Worm (Caenorhabditis elegans): ENCODE measurements around the gene enpl-1.

- no peak for TF ChIP-seq cebp-1 (GFP tag; IDR thresholded peaks at IDR 0.05)
- peak; percentile 82 for TF ChIP-seq cebp-1 (tag; optimal IDR thresholded peaks at IDR 0.05)
- no peak; the same call in 1 of the 2 replicates for TF ChIP-seq madf-8 (GFP tag; conservative IDR thresholded peaks at IDR 0.05)
These were observed 30.5 kb downstream of the enpl-1 start, which contains the start of the genes F01G4.6 and pfd-1 for ce11 chrIV:11149454-11150163.

Measured in whole organism, young adult.